Worm (Caenorhabditis elegans) whole organism, late embryonic: Measurements from ENCODE around the gene Y59C2A.3.
A peak's percentile ranks its signal among the peaks of the same experiment; 100 is the strongest.
"Not testable (repeated sequence)": the region's sequence is repeated elsewhere in the genome, so short reads cannot be mapped to it uniquely, and the experiment has no call there.

Experiments
- C08G9.2 ChIP-seq: sonication (generic microtip); optimal IDR thresholded peaks from 2 replicates; lab custom pipeline; 2016; ENCODE audit warnings: mild to moderate bottlenecking, missing genetic modification characterization, moderate library complexity, missing compliant biosample characterization
- C38D4.7 ChIP-seq: fragments of 200-800 bp; sonication (Bioruptor generic); optimal IDR thresholded peaks from 2 replicates; lab custom pipeline; 2018; ENCODE audit warnings: mild to moderate bottlenecking, missing genetic modification characterization, moderate library complexity, missing compliant biosample characterization
- K09A11.1 ChIP-seq: sonication (generic microtip); optimal IDR thresholded peaks from 2 replicates; lab custom pipeline; 2017; ENCODE audit warnings: antibody characterized with exemption, mild to moderate bottlenecking, missing genetic modification characterization, missing compliant biosample characterization; ENCODE audit not compliant: insufficient read depth
- ceh-14 ChIP-seq: sonication (generic microtip); optimal IDR thresholded peaks from 2 replicates; lab custom pipeline; 2016; ENCODE audit warnings: missing genotype, missing genetic modification characterization, missing compliant biosample characterization
- ceh-18 ChIP-seq: sonication (generic microtip); optimal IDR thresholded peaks from 2 replicates; lab custom pipeline; 2016; ENCODE audit warnings: missing genetic modification characterization, missing compliant biosample characterization
- ceh-19 ChIP-seq: fragments of 200-800 bp; sonication (Bioruptor generic); optimal IDR thresholded peaks from 2 replicates; lab custom pipeline; 2018; ENCODE audit warnings: mild to moderate bottlenecking, missing genetic modification characterization, missing compliant biosample characterization
- ceh-30 ChIP-seq: fragments of 150-350 bp; optimal IDR thresholded peaks from 2 replicates; lab custom pipeline; 2014; ENCODE audit warnings: missing biosample characterization, missing genetic modification characterization
- ceh-45 ChIP-seq: fragments of 200-800 bp; sonication (Bioruptor generic); IDR thresholded peaks from 2 replicates; pipeline ENCODE4 v1.3.6; 2022; ENCODE audit warnings: missing genetic modification reagents, missing genetic modification characterization, missing compliant biosample characterization
- ceh-48 ChIP-seq: sonication (generic microtip); optimal IDR thresholded peaks from 2 replicates; lab custom pipeline; 2016; ENCODE audit warnings: missing genetic modification characterization, inconsistent platforms, missing compliant biosample characterization
- che-1 ChIP-seq: sonication (generic microtip); optimal IDR thresholded peaks from 2 replicates; lab custom pipeline; 2016; ENCODE audit warnings: mild to moderate bottlenecking, missing genetic modification characterization, missing compliant biosample characterization
- dve-1 ChIP-seq: sonication (generic microtip); optimal IDR thresholded peaks from 2 replicates; lab custom pipeline; 2017; ENCODE audit warnings: antibody characterized with exemption, mild to moderate bottlenecking, missing genetic modification characterization, missing compliant biosample characterization
- elt-4 ChIP-seq: sonication (generic microtip); optimal IDR thresholded peaks from 2 replicates; lab custom pipeline; 2016; ENCODE audit warnings: missing genetic modification characterization, missing compliant biosample characterization
- ets-4 ChIP-seq: sonication (generic microtip); optimal IDR thresholded peaks from 2 replicates; lab custom pipeline; 2016; ENCODE audit warnings: missing genetic modification characterization, missing compliant biosample characterization
- eyg-1 ChIP-seq: sonication (generic microtip); optimal IDR thresholded peaks from 2 replicates; lab custom pipeline; 2016; ENCODE audit warnings: missing genotype, missing genetic modification characterization, missing compliant biosample characterization
- fkh-10 ChIP-seq: fragments of 150-350 bp; optimal IDR thresholded peaks from 2 replicates; lab custom pipeline; 2014; ENCODE audit warnings: missing biosample characterization, missing genetic modification reagents, missing genetic modification characterization
- hlh-13 ChIP-seq: fragments of 200-800 bp; sonication (Bioruptor generic); optimal IDR thresholded peaks from 2 replicates; lab custom pipeline; 2018; ENCODE audit warnings: mild to moderate bottlenecking, missing genetic modification characterization, missing compliant biosample characterization
- hlh-6 ChIP-seq: sonication (generic microtip); optimal IDR thresholded peaks from 2 replicates; lab custom pipeline; 2016; ENCODE audit warnings: missing genotype, missing genetic modification characterization, missing compliant biosample characterization
- hlh-8 ChIP-seq: sonication (generic microtip); optimal IDR thresholded peaks from 2 replicates; lab custom pipeline; 2016; ENCODE audit warnings: missing genotype, missing genetic modification characterization, missing compliant biosample characterization
- madf-2 ChIP-seq: sonication (generic microtip); optimal IDR thresholded peaks from 2 replicates; lab custom pipeline; 2017; ENCODE audit warnings: missing genetic modification characterization, missing compliant biosample characterization
- mec-3 ChIP-seq: sonication (generic microtip); optimal IDR thresholded peaks from 2 replicates; lab custom pipeline; 2016; ENCODE audit warnings: borderline replicate concordance, missing genetic modification characterization, missing compliant biosample characterization
- nfya-1 ChIP-seq: sonication (generic microtip); optimal IDR thresholded peaks from 2 replicates; lab custom pipeline; 2017; ENCODE audit warnings: missing genetic modification characterization, mild to moderate bottlenecking, missing compliant biosample characterization, antibody characterized with exemption, moderate library complexity
- nhr-11 ChIP-seq: fragments of 150-350 bp; optimal IDR thresholded peaks from 2 replicates; lab custom pipeline; 2014; ENCODE audit warnings: missing biosample characterization, missing genetic modification characterization
- odd-2 ChIP-seq: sonication (generic microtip); optimal IDR thresholded peaks from 2 replicates; lab custom pipeline; 2017; ENCODE audit warnings: antibody characterized with exemption, mild to moderate bottlenecking, missing genetic modification characterization, missing compliant biosample characterization
- pat-9 ChIP-seq: fragments of 200-800 bp; sonication (Bioruptor generic); optimal IDR thresholded peaks from 2 replicates; lab custom pipeline; 2018; ENCODE audit warnings: mild to moderate bottlenecking, missing genetic modification characterization, moderate library complexity, missing compliant biosample characterization
- pax-1 ChIP-seq: fragments of 150-350 bp; optimal IDR thresholded peaks from 2 replicates; lab custom pipeline; 2014; ENCODE audit warnings: missing biosample characterization, missing genetic modification characterization
- pha-2 ChIP-seq: sonication (generic microtip); optimal IDR thresholded peaks from 2 replicates; lab custom pipeline; 2017; ENCODE audit warnings: mild to moderate bottlenecking, missing genetic modification characterization, missing compliant biosample characterization
- rnt-1 ChIP-seq: sonication (generic microtip); optimal IDR thresholded peaks from 2 replicates; lab custom pipeline; 2016; ENCODE audit warnings: missing genetic modification characterization, missing compliant biosample characterization
- sdc-2 ChIP-seq: sonication (generic microtip); optimal IDR thresholded peaks from 2 replicates; lab custom pipeline; 2016; ENCODE audit warnings: missing genotype, missing genetic modification characterization, missing compliant biosample characterization
- sox-2 ChIP-seq: fragments of 200-800 bp; sonication (Bioruptor generic); IDR thresholded peaks from 2 replicates; pipeline ENCODE4 v1.3.6; 2022; ENCODE audit warnings: missing genetic modification reagents, missing genetic modification characterization, missing compliant biosample characterization
- tbx-7 ChIP-seq: sonication (generic microtip); optimal IDR thresholded peaks from 2 replicates; lab custom pipeline; 2016; ENCODE audit warnings: missing genotype, missing genetic modification characterization, missing compliant biosample characterization
- ttx-3 ChIP-seq: sonication (generic microtip); optimal IDR thresholded peaks from 2 replicates; lab custom pipeline; 2016; ENCODE audit warnings: missing genetic modification reagents, missing genetic modification characterization, missing compliant biosample characterization
- unc-3 ChIP-seq, 2 experiments: fragments of 200-800 bp in 1 of 2; sonication (Bioruptor generic) in 1 of 2; sonication (generic microtip) in 1 of 2; conservative IDR thresholded peaks in 1 of 2; optimal IDR thresholded peaks in 1 of 2; 2 replicates each; pipeline versions ENCODE4 v1.3.6 to Lab custom; 2016 to 2022; ENCODE audit warnings: missing compliant biosample characterization in 2 of 2, missing genetic modification characterization in 2 of 2, missing genetic modification reagents in 1 of 2
- unc-55 ChIP-seq: sonication (generic microtip); optimal IDR thresholded peaks from 2 replicates; lab custom pipeline; 2017; ENCODE audit warnings: missing biosample characterization, missing genetic modification reagents, missing genetic modification characterization
- ztf-16 ChIP-seq: sonication (generic microtip); optimal IDR thresholded peaks from 2 replicates; lab custom pipeline; 2017; ENCODE audit warnings: missing genetic modification characterization, missing compliant biosample characterization

The Y59C2A.3 gene

DNA sequence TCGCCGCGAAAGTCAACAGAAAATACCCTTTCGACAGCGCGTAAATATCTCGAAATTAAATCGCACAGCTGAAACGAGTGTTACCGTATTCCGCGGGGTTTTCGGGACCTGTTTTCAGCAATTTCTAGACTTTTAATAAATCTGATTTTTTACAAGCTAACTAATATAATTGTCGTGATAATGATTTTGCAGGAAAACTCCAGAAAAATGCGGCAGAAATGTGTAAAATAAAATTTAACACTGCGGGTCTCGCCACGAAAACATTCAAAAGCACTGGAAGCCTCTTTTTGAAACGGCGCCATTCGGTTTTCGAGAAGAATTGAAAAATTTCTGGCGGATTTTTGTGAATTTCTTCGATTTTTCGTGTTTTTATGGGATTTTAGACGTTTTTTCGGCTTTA is 12.7 kb upstream of the Y59C2A.3 start, which contains the start of gene F54A3.6:
TSS of gene F54A3.6 (minus strand) at position 42 of the 400 bp plus-strand sequence.
- TF ChIP-seq ceh-19 (GFP tag; lab: Kevin White, UChicago); ceh-48 (tag; lab: Kevin White, UChicago); ztf-16 (tag; lab: Kevin White, UChicago): not testable (repeated sequence)

DNA sequence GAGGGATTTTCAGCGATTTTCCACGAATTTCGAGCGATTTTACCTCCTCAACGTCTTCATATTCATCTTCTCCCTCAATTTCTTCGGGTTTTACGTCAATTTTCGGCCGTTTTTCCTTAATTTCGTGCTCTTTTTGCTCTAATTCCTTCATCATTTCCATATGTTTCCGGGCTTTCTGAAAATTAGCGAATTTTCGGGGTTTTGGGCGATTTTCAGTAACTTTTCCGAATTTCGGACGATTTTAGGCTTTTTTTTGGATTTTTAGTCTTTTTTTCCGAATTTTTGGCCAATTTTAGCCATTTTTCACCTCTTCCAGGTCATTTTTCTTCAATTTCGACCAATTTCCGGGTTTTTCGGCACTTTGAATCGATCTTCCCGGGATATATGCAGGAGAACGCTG is 10.6 kb upstream of the Y59C2A.3 start:
- TF ChIP-seq unc-3 (GFP tag; conservative IDR thresholded peaks at IDR 0.05; lab: Robert Waterston, UW) (no peak), unc-3 (tag; optimal IDR thresholded peaks at IDR 0.05; lab: Kevin White, UChicago) (no peak), fkh-10 (no peak), ztf-16 (tag; lab: Kevin White, UChicago) (no peak), pha-2 (tag; lab: Kevin White, UChicago) (no peak), pax-1 (tag; lab: Kevin White, UChicago) (no peak), unc-55 (GFP tag; lab: Kevin White, UChicago) (no peak), ceh-14 (no peak), hlh-8 (tag; lab: Kevin White, UChicago) (no peak), elt-4 (no peak), dve-1 (no peak), nhr-11 (tag; lab: Kevin White, UChicago) (no peak)

DNA sequence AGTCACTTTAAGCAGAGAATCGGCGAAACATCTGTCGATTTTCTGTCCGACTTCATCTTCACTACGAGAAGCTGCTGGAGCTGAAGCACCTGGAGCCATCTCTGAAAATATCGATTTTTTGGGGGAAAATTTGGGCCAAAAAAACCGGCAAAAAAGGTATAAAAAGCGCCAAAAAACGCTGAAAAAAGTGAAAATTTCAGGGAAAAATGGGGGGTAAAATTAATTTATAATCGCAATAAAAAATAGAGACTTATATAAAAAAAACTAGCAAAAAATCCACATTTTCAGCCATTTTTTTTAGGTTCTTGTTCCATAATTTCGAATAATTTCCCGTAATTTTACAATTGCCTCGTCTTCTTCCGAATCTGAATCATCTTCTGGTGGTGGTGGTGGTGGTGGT is 5.9 kb upstream of the Y59C2A.3 start, which contains the start of gene F54A3.5:
TSS of gene F54A3.5 (minus strand) at position 101 of the 400 bp plus-strand sequence.
- TF ChIP-seq hlh-6 (no peak), ttx-3 (no peak), nhr-11 (tag; lab: Kevin White, UChicago) (no peak), tbx-7 (no peak)

DNA sequence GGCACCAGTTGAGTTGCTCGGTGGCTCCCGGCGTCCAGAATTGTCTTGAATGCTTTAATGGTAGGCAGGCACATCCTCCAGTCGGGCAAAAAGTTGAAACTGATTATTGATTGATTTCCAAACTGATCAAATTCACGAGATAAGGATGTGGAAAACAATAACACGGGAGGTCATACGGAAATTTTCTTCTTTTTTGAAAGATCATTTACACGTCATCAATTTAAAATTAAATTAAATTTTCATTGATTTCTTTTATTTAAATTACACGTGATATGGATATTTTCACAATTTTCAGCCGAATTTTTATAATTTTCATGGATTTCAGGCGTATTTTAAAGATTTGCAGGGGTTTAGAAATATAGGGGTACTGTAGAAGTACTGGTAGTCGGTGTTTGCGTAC is 3.7 kb upstream of the Y59C2A.3 start, which contains the start of gene cbs-2:
TSS of gene cbs-2 (minus strand) at position 101 of the 400 bp plus-strand sequence.
- no peak for TF ChIP-seq eyg-1 (tag; lab: Kevin White, UChicago)
- no peak for TF ChIP-seq sox-2 (GFP tag; lab: Robert Waterston, UW)
- TF ChIP-seq C38D4.7: no peak
- TF ChIP-seq ets-4: no peak
- no peak for TF ChIP-seq K09A11.1 (tag; lab: Kevin White, UChicago)
- TF ChIP-seq che-1 (tag; lab: Kevin White, UChicago): no peak
- TF ChIP-seq hlh-8 (tag; lab: Kevin White, UChicago): no peak
- no peak for TF ChIP-seq mec-3
- TF ChIP-seq nfya-1 (tag; lab: Kevin White, UChicago): no peak
- no peak for TF ChIP-seq C08G9.2 (tag; lab: Kevin White, UChicago)
- TF ChIP-seq rnt-1 (tag; lab: Kevin White, UChicago): no peak
- TF ChIP-seq madf-2 (tag; lab: Kevin White, UChicago): no peak
- no peak for TF ChIP-seq odd-2 (tag; lab: Kevin White, UChicago)
- TF ChIP-seq sdc-2 (tag; lab: Kevin White, UChicago): no peak
- TF ChIP-seq ceh-18 (tag; lab: Kevin White, UChicago): no peak
- TF ChIP-seq unc-55 (GFP tag; lab: Kevin White, UChicago): no peak
- TF ChIP-seq pat-9 (tag; lab: Kevin White, UChicago): no peak
- no peak for TF ChIP-seq ceh-30 (tag; lab: Kevin White, UChicago)
- TF ChIP-seq hlh-13 (GFP tag; lab: Kevin White, UChicago): no peak

DNA sequence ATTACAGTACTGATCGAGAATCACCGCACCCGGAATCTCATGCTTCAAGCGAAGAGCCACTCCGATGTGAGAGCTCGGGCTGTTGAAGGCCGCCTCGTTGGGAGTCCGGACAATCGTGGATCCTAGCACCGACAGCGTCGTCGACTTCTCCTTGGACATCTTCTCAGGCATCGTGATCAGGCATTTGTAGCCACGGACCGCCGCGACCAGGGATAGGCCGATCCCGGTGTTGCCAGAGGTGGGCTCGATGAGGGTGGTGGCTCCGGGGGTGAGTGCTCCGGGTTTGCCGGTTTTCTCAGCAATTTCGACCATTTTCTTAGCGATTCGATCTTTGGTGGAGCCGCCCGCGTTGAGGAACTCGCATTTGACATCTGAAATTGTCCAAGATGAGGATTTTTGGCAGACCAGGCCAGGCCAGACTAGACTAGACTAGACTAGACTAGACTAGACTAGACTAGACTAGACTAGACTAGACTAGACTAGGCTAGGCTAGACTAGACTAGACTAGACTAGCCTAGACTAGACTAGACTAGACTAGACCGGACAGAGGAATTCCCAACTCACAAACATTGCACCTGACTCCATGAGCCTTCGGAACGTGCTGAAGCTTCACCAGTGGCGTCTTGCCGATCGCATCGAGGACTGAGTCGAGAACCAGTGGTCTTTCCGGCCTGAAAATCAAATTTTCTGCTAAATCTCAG is 1.6 kb upstream of the Y59C2A.3 start:
- no peak for TF ChIP-seq ceh-45 (GFP tag; lab: Robert Waterston, UW)
- TF ChIP-seq ceh-30 (tag; lab: Kevin White, UChicago): peak; percentile 100
